Fruit fly (Drosophila melanogaster) whole organism, embryonic: ENCODE measurements around the gene CG17732.

Experiments
- ATbp ChIP-seq: fragments of 200-800 bp; sonication (Bioruptor generic); optimal IDR thresholded peaks from 2 replicates; lab custom pipeline; 2017; ENCODE audit warnings: missing biosample characterization, mild to moderate bottlenecking, missing genetic modification characterization, missing genetic modification reagents
- Asciz ChIP-seq: fragments of 200-800 bp; sonication (Bioruptor generic); optimal IDR thresholded peaks from 2 replicates; lab custom pipeline; 2017; ENCODE audit warnings: missing biosample characterization, mild to moderate bottlenecking, missing genetic modification characterization, missing genetic modification reagents
- B-H2 ChIP-seq: fragments of 200-800 bp; sonication (Bioruptor generic); optimal IDR thresholded peaks from 2 replicates; lab custom pipeline; 2018; ENCODE audit warnings: missing biosample characterization, mild to moderate bottlenecking, missing genetic modification characterization
- Blimp-1 ChIP-seq: fragments of 200-800 bp; sonication (Bioruptor generic); optimal IDR thresholded peaks from 3 replicates; lab custom pipeline; 2018; ENCODE audit warnings: missing biosample characterization, missing genetic modification characterization, mild to moderate bottlenecking, moderate library complexity, missing genetic modification reagents
- CG10654 ChIP-seq: fragments of 200-800 bp; sonication (Bioruptor generic); optimal IDR thresholded peaks from 2 replicates; lab custom pipeline; 2016; ENCODE audit warnings: missing biosample characterization, missing genetic modification characterization
- CG11695 ChIP-seq: fragments of 200-800 bp; sonication (Bioruptor generic); IDR thresholded peaks from 3 replicates; pipeline ENCODE4 v1.3.6; 2022; ENCODE audit warnings: missing biosample characterization, missing genetic modification characterization
- CG12236 ChIP-seq: fragments of 200-800 bp; sonication (Bioruptor generic); optimal IDR thresholded peaks from 2 replicates; lab custom pipeline; 2016; ENCODE audit warnings: missing biosample characterization, missing genetic modification characterization
- CG12659 ChIP-seq: fragments of 200-800 bp; sonication (Bioruptor generic); optimal IDR thresholded peaks from 3 replicates; lab custom pipeline; 2017; ENCODE audit warnings: mild to moderate bottlenecking, missing biosample characterization, missing genetic modification reagents, missing genetic modification characterization
- CG12744 ChIP-seq: fragments of 200-800 bp; sonication (Bioruptor generic); optimal IDR thresholded peaks from 2 replicates; lab custom pipeline; 2016; ENCODE audit warnings: missing biosample characterization, missing genetic modification characterization
- CG13775 ChIP-seq: fragments of 200-800 bp; sonication (Bioruptor generic); optimal IDR thresholded peaks from 3 replicates; lab custom pipeline; 2017; ENCODE audit warnings: missing biosample characterization, mild to moderate bottlenecking, missing genetic modification characterization
- CG14441 ChIP-seq: fragments of 200-800 bp; sonication (Bioruptor generic); IDR thresholded peaks from 2 replicates; pipeline ENCODE4 v1.3.6; 2022; ENCODE audit warnings: missing biosample characterization, missing genetic modification characterization
- CG16863 ChIP-seq: fragments of 200-800 bp; sonication (Bioruptor generic); optimal IDR thresholded peaks from 3 replicates; lab custom pipeline; 2016; ENCODE audit warnings: missing biosample characterization, missing genetic modification characterization
- CG18262 ChIP-seq: fragments of 200-800 bp; optimal IDR thresholded peaks from 3 replicates; lab custom pipeline; 2019; ENCODE audit warnings: missing biosample characterization, mild to moderate bottlenecking, missing genetic modification characterization, moderate library complexity
- CG30020 ChIP-seq: fragments of 200-800 bp; optimal IDR thresholded peaks from 2 replicates; lab custom pipeline; 2019; ENCODE audit warnings: missing biosample characterization, mild to moderate bottlenecking, missing genetic modification characterization, moderate library complexity
- CG4854 ChIP-seq: fragments of 200-800 bp; sonication (Bioruptor generic); optimal IDR thresholded peaks from 2 replicates; lab custom pipeline; 2016; ENCODE audit warnings: missing biosample characterization, missing genetic modification characterization, inconsistent platforms
- CG6765 ChIP-seq: fragments of 200-800 bp; sonication (Bioruptor generic); optimal IDR thresholded peaks from 3 replicates; lab custom pipeline; 2017; ENCODE audit warnings: missing biosample characterization, mild to moderate bottlenecking, missing genetic modification characterization
- CG8089 ChIP-seq: fragments of 200-800 bp; sonication (Bioruptor generic); optimal IDR thresholded peaks from 3 replicates; lab custom pipeline; 2016; ENCODE audit warnings: missing biosample characterization, missing genetic modification characterization
- CG9215 ChIP-seq: fragments of 200-800 bp; sonication (Bioruptor generic); IDR thresholded peaks from 2 replicates; pipeline ENCODE4 v1.3.6; 2022; ENCODE audit warnings: missing biosample characterization, missing genetic modification characterization
- Chrac-16 ChIP-seq: fragments of 200-800 bp; sonication (Bioruptor generic); optimal IDR thresholded peaks from 3 replicates; lab custom pipeline; 2016; ENCODE audit warnings: missing biosample characterization, missing genetic modification characterization
- Doc2 ChIP-seq: fragments of 200-800 bp; sonication (Bioruptor generic); IDR thresholded peaks from 2 replicates; pipeline ENCODE4 v1.3.6; 2022; ENCODE audit warnings: missing biosample characterization, missing genetic modification characterization
- Dref ChIP-seq: fragments of 200-800 bp; sonication (Bioruptor generic); IDR thresholded peaks from 2 replicates; pipeline ENCODE4 v1.3.6; 2022; ENCODE audit warnings: missing biosample characterization, missing genetic modification characterization
- Drgx ChIP-seq: fragments of 200-800 bp; sonication (Bioruptor generic); IDR thresholded peaks from 2 replicates; pipeline ENCODE4 v1.3.6; 2022; ENCODE audit warnings: missing biosample characterization, missing genetic modification characterization
- HLH4C ChIP-seq: fragments of 200-800 bp; sonication (Bioruptor generic); IDR thresholded peaks from 3 replicates; pipeline ENCODE4 v1.3.6; 2022; ENCODE audit warnings: missing biosample characterization, missing genetic modification characterization; ENCODE audit not compliant: partially characterized antibody
- Hr3 ChIP-seq: fragments of 200-800 bp; sonication (Bioruptor generic); optimal IDR thresholded peaks from 3 replicates; lab custom pipeline; 2016; ENCODE audit warnings: missing biosample characterization, missing genetic modification characterization
- Jarid2 ChIP-seq: fragments of 200-800 bp; sonication (Bioruptor generic); optimal IDR thresholded peaks from 3 replicates; lab custom pipeline; 2017; ENCODE audit warnings: mild to moderate bottlenecking, missing biosample characterization, missing genetic modification reagents, missing genetic modification characterization
- MESR4 ChIP-seq: fragments of 200-800 bp; sonication (Bioruptor generic); optimal IDR thresholded peaks from 2 replicates; lab custom pipeline; 2018; ENCODE audit warnings: missing biosample characterization, mild to moderate bottlenecking, missing genetic modification characterization, moderate library complexity
- NK7.1 ChIP-seq: fragments of 200-800 bp; sonication (Bioruptor generic); optimal IDR thresholded peaks from 3 replicates; lab custom pipeline; 2016; ENCODE audit warnings: missing biosample characterization, missing genetic modification characterization
- Nf-YC ChIP-seq: fragments of 200-800 bp; optimal IDR thresholded peaks from 3 replicates; lab custom pipeline; 2019; ENCODE audit warnings: missing biosample characterization, mild to moderate bottlenecking, missing genetic modification characterization, moderate library complexity
- Ptx1 ChIP-seq: fragments of 200-800 bp; sonication (Bioruptor generic); IDR thresholded peaks from 2 replicates; pipeline ENCODE4 v1.3.6; 2022; ENCODE audit warnings: missing biosample characterization, missing genetic modification characterization
- Sry-δ ChIP-seq: fragments of 200-800 bp; sonication (Bioruptor generic); optimal IDR thresholded peaks from 2 replicates; lab custom pipeline; 2016; ENCODE audit warnings: missing biosample characterization, missing genetic modification characterization
- Stat92E ChIP-seq, 3 experiments: fragments of >200 bp in 2 of 3; fragments of 200-800 bp in 1 of 3; sonication (Bioruptor generic) in 1 of 3; optimal IDR thresholded peaks; 2 replicates each; lab custom pipeline; 2017 to 2019; ENCODE audit warnings: missing biosample characterization in 3 of 3, missing genetic modification characterization in 3 of 3, mild to moderate bottlenecking in 1 of 3, moderate library complexity in 1 of 3
- Taf1 ChIP-seq: fragments of 200-800 bp; sonication (Bioruptor generic); IDR thresholded peaks from 2 replicates; pipeline ENCODE4 v1.3.6; 2022; ENCODE audit warnings: missing biosample characterization, missing genetic modification characterization
- ab ChIP-seq: fragments of 200-800 bp; sonication (Bioruptor generic); optimal IDR thresholded peaks from 2 replicates; lab custom pipeline; 2016; ENCODE audit warnings: missing biosample characterization, missing genetic modification characterization
- abd-A ChIP-seq: fragments of 200-800 bp; sonication (Bioruptor generic); optimal IDR thresholded peaks from 3 replicates; lab custom pipeline; 2019; ENCODE audit warnings: missing biosample characterization, mild to moderate bottlenecking, missing genetic modification characterization, moderate library complexity
- al ChIP-seq: fragments of 200-800 bp; sonication (Bioruptor generic); IDR thresholded peaks from 2 replicates; pipeline ENCODE4 v1.3.6; 2022; ENCODE audit warnings: missing biosample characterization, missing genetic modification characterization
- dimm ChIP-seq: fragments of 200-800 bp; sonication (Bioruptor generic); IDR thresholded peaks from 2 replicates; pipeline ENCODE4 v1.3.6; 2022; ENCODE audit warnings: missing biosample characterization, missing genetic modification characterization
- dm ChIP-seq: fragments of 200-800 bp; sonication (Bioruptor generic); optimal IDR thresholded peaks from 3 replicates; lab custom pipeline; 2016; ENCODE audit warnings: missing biosample characterization, missing genetic modification characterization
- gce ChIP-seq: fragments of 200-800 bp; sonication (Bioruptor generic); IDR thresholded peaks from 3 replicates; pipeline ENCODE4 v1.3.6; 2022; ENCODE audit warnings: missing biosample characterization, missing genetic modification characterization
- gt ChIP-seq: fragments of 200-800 bp; sonication (Bioruptor generic); IDR thresholded peaks from 2 replicates; pipeline ENCODE4 v1.3.6; 2022; ENCODE audit warnings: missing biosample characterization, missing genetic modification characterization
- mam ChIP-seq: fragments of 200-800 bp; sonication (Bioruptor generic); optimal IDR thresholded peaks from 3 replicates; lab custom pipeline; 2016; ENCODE audit warnings: missing biosample characterization, missing genetic modification characterization
- nau ChIP-seq: fragments of 200-800 bp; sonication (Bioruptor generic); optimal IDR thresholded peaks from 3 replicates; lab custom pipeline; 2017; ENCODE audit warnings: missing biosample characterization, mild to moderate bottlenecking, missing genetic modification characterization, missing genetic modification reagents
- org-1 ChIP-seq: fragments of 200-800 bp; sonication (Bioruptor generic); optimal IDR thresholded peaks from 2 replicates; lab custom pipeline; 2017; ENCODE audit warnings: missing biosample characterization, missing genetic modification characterization
- pros ChIP-seq: fragments of 200-800 bp; sonication (Bioruptor generic); optimal IDR thresholded peaks from 3 replicates; lab custom pipeline; 2019; ENCODE audit warnings: missing biosample characterization, mild to moderate bottlenecking, missing genetic modification characterization, moderate library complexity
- psq ChIP-seq: fragments of 200-800 bp; sonication (Bioruptor generic); optimal IDR thresholded peaks from 2 replicates; lab custom pipeline; 2017; ENCODE audit warnings: missing biosample characterization, missing genetic modification characterization
- sqz ChIP-seq: fragments of 200-800 bp; sonication (Bioruptor generic); optimal IDR thresholded peaks from 3 replicates; lab custom pipeline; 2018; ENCODE audit warnings: missing biosample characterization, mild to moderate bottlenecking, missing genetic modification characterization
- twi ChIP-seq: fragments of 200-800 bp; optimal IDR thresholded peaks from 2 replicates; lab custom pipeline; 2019; ENCODE audit warnings: missing biosample characterization, mild to moderate bottlenecking, missing genetic modification characterization, moderate library complexity
- usp ChIP-seq: fragments of >200 bp; optimal IDR thresholded peaks from 2 replicates; lab custom pipeline; 2017; ENCODE audit warnings: missing biosample characterization, missing genetic modification characterization
- wek ChIP-seq: fragments of 200-800 bp; sonication (Bioruptor generic); optimal IDR thresholded peaks from 3 replicates; lab custom pipeline; 2018; ENCODE audit warnings: missing biosample characterization, mild to moderate bottlenecking, missing genetic modification characterization, moderate library complexity

CG17732 gene

dm6 chr3L:19951035-19951434, 30.4 kb upstream of the CG17732 start, which contains the start of gene CG32219:
Gene CG32219, minus strand, starts transcription at chr3L:19951135.
- TF ChIP-seq Chrac-16 (GFP tag; lab: Kevin White, UChicago) (no peak), CG6765 (no peak), Blimp-1 (GFP tag; lab: Kevin White, UChicago) (no peak), usp (GFP tag; lab: Kevin White, UChicago) (no peak), Drgx (no peak), dm (GFP tag; lab: Kevin White, UChicago) (no peak), dimm (GFP tag; lab: Robert Waterston, UW) (no peak), wek (GFP tag; lab: Kevin White, UChicago) (no peak), CG12659 (GFP tag; lab: Kevin White, UChicago) (no peak), Ptx1 (GFP tag; lab: Robert Waterston, UW) (no peak)

- TF ChIP-seq Dref (GFP tag; lab: Robert Waterston, UW), result no peak
- TF ChIP-seq CG10654 (GFP tag; lab: Kevin White, UChicago), result no peak
- no peak for TF ChIP-seq Sry-δ (GFP tag; lab: Kevin White, UChicago)
- TF ChIP-seq HLH4C (GFP tag; lab: Robert Waterston, UW), result no peak
- TF ChIP-seq ab (GFP tag; lab: Kevin White, UChicago), result no peak
- TF ChIP-seq CG16863 (GFP tag; lab: Kevin White, UChicago), result no peak
- TF ChIP-seq CG9215, result no peak
- no peak for TF ChIP-seq twi (tag; lab: Kevin White, UChicago)
Measured at dm6 chr3L:19951868-19952267, 29.6 kb upstream of the CG17732 start, which contains the start of gene CG34258. Gene CG34258, minus strand, starts transcription at chr3L:19951968.

- no peak for TF ChIP-seq al (GFP tag; lab: Robert Waterston, UW)
- no peak for TF ChIP-seq NK7.1 (GFP tag; lab: Kevin White, UChicago)
- TF ChIP-seq CG4854 (GFP tag; lab: Kevin White, UChicago), result no peak
- no peak for TF ChIP-seq CG12744 (GFP tag; lab: Kevin White, UChicago)
- TF ChIP-seq mam (GFP tag; lab: Kevin White, UChicago), result no peak
- TF ChIP-seq CG18262 (tag; lab: Kevin White, UChicago), result no peak
- no peak for TF ChIP-seq B-H2 (GFP tag; lab: Kevin White, UChicago)
- no peak for TF ChIP-seq gt
- no peak for TF ChIP-seq wek (GFP tag; lab: Kevin White, UChicago)
- TF ChIP-seq pros (GFP tag; lab: Kevin White, UChicago), result no peak
- no peak for TF ChIP-seq CG12236 (GFP tag; lab: Kevin White, UChicago)
- no peak for TF ChIP-seq Asciz (GFP tag; lab: Kevin White, UChicago)
- TF ChIP-seq CG8089, result no peak
- TF ChIP-seq CG30020 (tag; lab: Kevin White, UChicago), result no peak
- no peak for TF ChIP-seq psq (GFP tag; lab: Kevin White, UChicago)
- no peak for TF ChIP-seq MESR4
- TF ChIP-seq sqz (GFP tag; lab: Kevin White, UChicago), result no peak
- TF ChIP-seq, all 482 proteins: peak for 0
Measured at dm6 chr3L:19952690-19953089, 28.8 kb upstream of the CG17732 start, which contains the start of gene CG33710. Gene CG33710, minus strand, starts transcription at chr3L:19952790.

dm6 chr3L:19953612-19954011, 27.9 kb upstream of the CG17732 start, which contains the start of gene CG42655:
Gene CG42655, minus strand, starts transcription at chr3L:19953712.
- TF ChIP-seq Taf1 (GFP tag; lab: Robert Waterston, UW) (no peak), Doc2 (GFP tag; lab: Robert Waterston, UW) (no peak), HLH4C (GFP tag; lab: Robert Waterston, UW) (no peak), Hr3 (GFP tag; lab: Kevin White, UChicago) (no peak), org-1 (no peak), CG13775 (no peak), ATbp (no peak), abd-A (tag; lab: Kevin White, UChicago) (no peak), CG11695 (GFP tag; lab: Robert Waterston, UW) (no peak), gce (GFP tag; lab: Robert Waterston, UW) (no peak), CG14441 (GFP tag; lab: Robert Waterston, UW) (no peak), Nf-YC (tag; lab: Kevin White, UChicago) (no peak), Stat92E (GFP tag; optimal IDR thresholded peaks at IDR 0.05; lab: Kevin White, UChicago) (no peak), gt (no peak), Jarid2 (no peak), nau (GFP tag; lab: Kevin White, UChicago) (no peak)
